Fruit fly (Drosophila melanogaster) whole organism, embryonic: Measurements from ENCODE around the gene beat-Ib.
A peak's percentile ranks its signal among the peaks of the same experiment; 100 is the strongest.

Experiments used
- Bgb ChIP-seq: fragments of 200-800 bp; sonication (Bioruptor generic); IDR thresholded peaks from 2 replicates; pipeline ENCODE4 v1.3.6; 2022; ENCODE audit warnings: missing biosample characterization, missing genetic modification characterization; ENCODE audit not compliant: partially characterized antibody
- CG10366 ChIP-seq: fragments of 200-800 bp; sonication (Bioruptor generic); IDR thresholded peaks from 2 replicates; pipeline ENCODE4 v1.3.6; 2022; ENCODE audit warnings: missing biosample characterization, missing genetic modification characterization
- CG13123 ChIP-seq: fragments of 200-800 bp; sonication (Bioruptor generic); optimal IDR thresholded peaks from 2 replicates; lab custom pipeline; 2016; ENCODE audit warnings: missing biosample characterization, missing genetic modification characterization
- CG13624 ChIP-seq: fragments of 200-800 bp; sonication (Bioruptor generic); optimal IDR thresholded peaks from 2 replicates; lab custom pipeline; 2016; ENCODE audit warnings: missing biosample characterization, missing genetic modification characterization
- CG13894 ChIP-seq: fragments of 200-800 bp; sonication (Bioruptor generic); optimal IDR thresholded peaks from 3 replicates; lab custom pipeline; 2018; ENCODE audit warnings: missing biosample characterization, mild to moderate bottlenecking, missing genetic modification characterization, moderate library complexity
- CG15514 ChIP-seq: fragments of 200-800 bp; sonication (Bioruptor generic); optimal IDR thresholded peaks from 3 replicates; lab custom pipeline; 2017; ENCODE audit warnings: missing biosample characterization, missing genetic modification characterization, mild to moderate bottlenecking, moderate library complexity, missing genetic modification reagents
- CG1603 ChIP-seq: fragments of 200-800 bp; sonication (Bioruptor generic); optimal IDR thresholded peaks from 2 replicates; lab custom pipeline; 2019; ENCODE audit warnings: missing biosample characterization, mild to moderate bottlenecking, missing genetic modification characterization, moderate library complexity
- CG16815 ChIP-seq: fragments of 200-800 bp; sonication (Bioruptor generic); optimal IDR thresholded peaks from 3 replicates; lab custom pipeline; 2017; ENCODE audit warnings: missing biosample characterization, mild to moderate bottlenecking, missing genetic modification characterization
- CG17361 ChIP-seq: fragments of 200-800 bp; sonication (Bioruptor generic); IDR thresholded peaks from 3 replicates; pipeline ENCODE4 v1.3.6; 2022; ENCODE audit warnings: missing biosample characterization, missing genetic modification characterization
- CG18599 ChIP-seq: fragments of 200-800 bp; sonication (Bioruptor generic); optimal IDR thresholded peaks from 3 replicates; lab custom pipeline; 2017; ENCODE audit warnings: missing biosample characterization, missing genetic modification characterization, mild to moderate bottlenecking, moderate library complexity, missing genetic modification reagents
- CG32767 ChIP-seq: fragments of 200-800 bp; sonication (Bioruptor generic); IDR thresholded peaks from 2 replicates; pipeline ENCODE4 v1.3.6; 2022; ENCODE audit warnings: missing biosample characterization, missing genetic modification characterization
- CG3407 ChIP-seq: fragments of 200-800 bp; sonication (Bioruptor generic); optimal IDR thresholded peaks from 2 replicates; lab custom pipeline; 2018; ENCODE audit warnings: missing biosample characterization, mild to moderate bottlenecking, missing genetic modification characterization
- CG3726 ChIP-seq: fragments of 200-800 bp; sonication (Bioruptor generic); IDR thresholded peaks from 3 replicates; pipeline ENCODE4, ENCODE4 v1.3.6; 2022; ENCODE audit warnings: missing biosample characterization, missing genetic modification characterization
- CG3838 ChIP-seq: fragments of 200-800 bp; sonication (Bioruptor generic); optimal IDR thresholded peaks from 3 replicates; lab custom pipeline; 2016; ENCODE audit warnings: missing biosample characterization, missing genetic modification characterization
- CG4282 ChIP-seq: fragments of 200-800 bp; sonication (Bioruptor generic); optimal IDR thresholded peaks from 2 replicates; lab custom pipeline; 2016; ENCODE audit warnings: missing biosample characterization, missing genetic modification characterization
- CG4730 ChIP-seq: fragments of 200-800 bp; sonication (Bioruptor generic); IDR thresholded peaks from 2 replicates; pipeline ENCODE4 v1.3.6; 2022; ENCODE audit warnings: missing biosample characterization, missing genetic modification characterization
- CkIIα-i1 ChIP-seq: fragments of 200-800 bp; sonication (Bioruptor generic); IDR thresholded peaks from 2 replicates; pipeline ENCODE4 v1.3.6; 2022; ENCODE audit warnings: missing biosample characterization, missing genetic modification characterization
- D19B ChIP-seq: fragments of 200-800 bp; sonication (Bioruptor generic); optimal IDR thresholded peaks from 2 replicates; lab custom pipeline; 2017; ENCODE audit warnings: missing biosample characterization, mild to moderate bottlenecking, missing genetic modification characterization
- Dip3 ChIP-seq: fragments of 200-800 bp; sonication (Bioruptor generic); optimal IDR thresholded peaks from 3 replicates; lab custom pipeline; 2016; ENCODE audit warnings: missing biosample characterization, missing genetic modification characterization
- Hmr ChIP-seq: fragments of 200-800 bp; sonication (Bioruptor generic); optimal IDR thresholded peaks from 3 replicates; lab custom pipeline; 2017; ENCODE audit warnings: mild to moderate bottlenecking, missing biosample characterization, missing genetic modification reagents, missing genetic modification characterization
- Hmx ChIP-seq: fragments of 200-800 bp; sonication (Bioruptor generic); optimal IDR thresholded peaks from 2 replicates; lab custom pipeline; 2016; ENCODE audit warnings: missing biosample characterization, missing genetic modification characterization
- Hr51 ChIP-seq, 2 experiments: fragments of 200-800 bp; sonication (Bioruptor generic); optimal IDR thresholded peaks; 2 replicates in 1 of 2; 3 replicates in 1 of 2; lab custom pipeline; 2016 to 2018; ENCODE audit warnings: missing biosample characterization in 2 of 2, missing genetic modification characterization in 2 of 2, mild to moderate bottlenecking in 1 of 2, moderate library complexity in 1 of 2
- Poxn ChIP-seq: fragments of 200-800 bp; sonication (Bioruptor generic); IDR thresholded peaks from 2 replicates; pipeline ENCODE4 v1.3.6; 2022; ENCODE audit warnings: missing biosample characterization, missing genetic modification characterization
- Sox102F ChIP-seq: fragments of 200-800 bp; sonication (Bioruptor generic); optimal IDR thresholded peaks from 2 replicates; lab custom pipeline; 2018; ENCODE audit warnings: missing biosample characterization, mild to moderate bottlenecking, missing genetic modification characterization, moderate library complexity
- Trl ChIP-seq, 3 experiments: fragments of >200 bp in 2 of 3; fragments of 200-800 bp in 1 of 3; sonication (Bioruptor generic) in 1 of 3; optimal IDR thresholded peaks; 2 replicates in 1 of 3; 3 replicates in 2 of 3; lab custom pipeline; 2016 to 2017; ENCODE audit warnings: missing biosample characterization in 1 of 3, missing genetic modification characterization in 1 of 3
- az2 ChIP-seq: fragments of 200-800 bp; sonication (Bioruptor generic); optimal IDR thresholded peaks from 3 replicates; lab custom pipeline; 2016; ENCODE audit warnings: missing biosample characterization, missing genetic modification characterization
- bigmax ChIP-seq: fragments of 200-800 bp; sonication (Bioruptor generic); optimal IDR thresholded peaks from 2 replicates; lab custom pipeline; 2018; ENCODE audit warnings: missing biosample characterization, mild to moderate bottlenecking, missing genetic modification characterization
- br ChIP-seq: fragments of >200 bp; optimal IDR thresholded peaks from 2 replicates; lab custom pipeline; 2017
- cato ChIP-seq: fragments of 200-800 bp; sonication (Bioruptor generic); optimal IDR thresholded peaks from 2 replicates; lab custom pipeline; 2016; ENCODE audit warnings: missing biosample characterization, missing genetic modification characterization, borderline replicate concordance
- chm ChIP-seq: fragments of 200-800 bp; sonication (Bioruptor generic); IDR thresholded peaks from 2 replicates; pipeline ENCODE4 v1.3.6; 2022; ENCODE audit warnings: missing biosample characterization, missing genetic modification characterization
- crol ChIP-seq: fragments of 200-800 bp; sonication (Bioruptor generic); IDR thresholded peaks from 2 replicates; pipeline ENCODE4 v1.3.6; 2022; ENCODE audit warnings: missing biosample characterization, missing genetic modification characterization
- en ChIP-seq: fragments of 200-800 bp; sonication (Bioruptor generic); optimal IDR thresholded peaks from 2 replicates; lab custom pipeline; 2016; ENCODE audit warnings: missing biosample characterization, missing genetic modification characterization
- fd64A ChIP-seq: fragments of 200-800 bp; sonication (Bioruptor generic); optimal IDR thresholded peaks from 3 replicates; lab custom pipeline; 2018; ENCODE audit warnings: missing biosample characterization, mild to moderate bottlenecking, missing genetic modification characterization
- ftz-f1 ChIP-seq: fragments of 200-800 bp; sonication (Bioruptor generic); optimal IDR thresholded peaks from 2 replicates; lab custom pipeline; 2016; ENCODE audit warnings: missing biosample characterization, missing genetic modification characterization
- fu2 ChIP-seq: fragments of 200-800 bp; sonication (Bioruptor generic); optimal IDR thresholded peaks from 2 replicates; lab custom pipeline; 2016; ENCODE audit warnings: missing biosample characterization, missing genetic modification characterization
- grau ChIP-seq: fragments of 200-800 bp; optimal IDR thresholded peaks from 3 replicates; lab custom pipeline; 2019; ENCODE audit warnings: missing biosample characterization, mild to moderate bottlenecking, missing genetic modification characterization, moderate library complexity
- h ChIP-seq: fragments of >200 bp; optimal IDR thresholded peaks from 2 replicates; lab custom pipeline; 2017
- her ChIP-seq: fragments of 200-800 bp; sonication (Bioruptor generic); optimal IDR thresholded peaks from 2 replicates; lab custom pipeline; 2016; ENCODE audit warnings: missing biosample characterization, missing genetic modification characterization
- hth ChIP-seq: fragments of >200 bp; optimal IDR thresholded peaks from 2 replicates; lab custom pipeline; 2017; ENCODE audit warnings: inconsistent platforms
- lola ChIP-seq, 3 experiments: fragments of >200 bp in 2 of 3; fragments of 200-800 bp in 1 of 3; sonication (Bioruptor generic) in 1 of 3; optimal IDR thresholded peaks; 2 replicates each; lab custom pipeline; 2017 to 2019; ENCODE audit warnings: missing biosample characterization in 3 of 3, missing genetic modification characterization in 3 of 3, mild to moderate bottlenecking in 1 of 3, moderate library complexity in 1 of 3
- nerfin-2 ChIP-seq: fragments of 200-800 bp; sonication (Bioruptor generic); IDR thresholded peaks from 2 replicates; pipeline ENCODE4 v1.3.6; 2022; ENCODE audit warnings: missing biosample characterization, missing genetic modification characterization; ENCODE audit not compliant: partially characterized antibody
- onecut ChIP-seq: fragments of 200-800 bp; sonication (Bioruptor generic); IDR thresholded peaks from 2 replicates; pipeline ENCODE4 v1.3.6; 2022; ENCODE audit warnings: missing biosample characterization, missing genetic modification characterization
- prd ChIP-seq, 3 experiments: fragments of >200 bp in 2 of 3; fragments of 200-800 bp in 1 of 3; sonication (Bioruptor generic) in 1 of 3; optimal IDR thresholded peaks in 2 of 3; IDR thresholded peaks in 1 of 3; 2 replicates in 2 of 3; 3 replicates in 1 of 3; pipeline versions ENCODE4 v1.3.6 to Lab custom; 2017 to 2022; ENCODE audit warnings: missing biosample characterization in 1 of 3, missing genetic modification characterization in 1 of 3
- ranshi ChIP-seq: fragments of 200-800 bp; sonication (Bioruptor generic); IDR thresholded peaks from 2 replicates; pipeline ENCODE4 v1.3.6; 2022; ENCODE audit warnings: missing biosample characterization, missing genetic modification characterization
- run ChIP-seq: fragments of 200-800 bp; sonication (Bioruptor generic); optimal IDR thresholded peaks from 3 replicates; lab custom pipeline; 2018; ENCODE audit warnings: missing biosample characterization, mild to moderate bottlenecking, missing genetic modification characterization
- slbo ChIP-seq: fragments of 200-800 bp; sonication (Bioruptor generic); IDR thresholded peaks from 2 replicates; pipeline ENCODE4 v1.3.6; 2022; ENCODE audit warnings: missing biosample characterization, missing genetic modification characterization
- so ChIP-seq: fragments of 200-800 bp; sonication (Bioruptor generic); IDR thresholded peaks from 3 replicates; pipeline ENCODE4 v1.3.6; 2022; ENCODE audit warnings: missing biosample characterization, missing genetic modification characterization
- wor ChIP-seq: fragments of 200-800 bp; sonication (Bioruptor generic); IDR thresholded peaks from 2 replicates; pipeline ENCODE4 v1.3.6; 2022; ENCODE audit warnings: missing biosample characterization, missing genetic modification characterization
- zf30C ChIP-seq: fragments of 200-800 bp; sonication (Bioruptor generic); optimal IDR thresholded peaks from 3 replicates; lab custom pipeline; 2018; ENCODE audit warnings: missing biosample characterization, mild to moderate bottlenecking, missing genetic modification characterization

Gene beat-Ib

dm6 chr2L:15910937-15911590 lies 51.2 kb downstream of the beat-Ib start (continued):
- TF ChIP-seq Poxn (GFP tag; lab: Robert Waterston, UW) (peak; percentile 74), CG13624 (GFP tag; lab: Kevin White, UChicago) (peak; percentile 94), grau (tag; lab: Kevin White, UChicago) (peak; percentile 96), her (peak; percentile 94), CG13123 (GFP tag; lab: Kevin White, UChicago) (peak; percentile 94), so (GFP tag; lab: Robert Waterston, UW) (peak; percentile 95), CG16815 (GFP tag; lab: Kevin White, UChicago) (peak; percentile 88), hth (lab: Kevin White, UChicago) (no peak), fd64A (GFP tag; lab: Kevin White, UChicago) (peak; percentile 92), CG3407 (GFP tag; lab: Kevin White, UChicago) (peak; percentile 94), bigmax (GFP tag; lab: Kevin White, UChicago) (no peak), D19B (GFP tag; lab: Kevin White, UChicago) (peak; percentile 81), en (peak; percentile 94), Dip3 (GFP tag; lab: Kevin White, UChicago) (peak; percentile 87), h (lab: Kevin White, UChicago) (no peak), CG3838 (peak; percentile 89), slbo (GFP tag; lab: Robert Waterston, UW) (peak; percentile 96), az2 (GFP tag; lab: Kevin White, UChicago) (peak; percentile 97), CkIIα-i1 (peak; percentile 88), Trl (optimal IDR thresholded peaks at IDR 0.05; lab: Kevin White, UChicago) (no peak), Trl (GFP tag; optimal IDR thresholded peaks at IDR 0.05; lab: Kevin White, UChicago) (peak; percentile 97), cato (GFP tag; lab: Kevin White, UChicago) (peak; percentile 95), CG4282 (GFP tag; lab: Kevin White, UChicago) (peak; percentile 90), nerfin-2 (GFP tag; lab: Robert Waterston, UW) (no peak; the same call in 1 of the 2 replicates), br (lab: Kevin White, UChicago) (no peak), lola (GFP tag; optimal IDR thresholded peaks at IDR 0.05; lab: Kevin White, UChicago) (peak in 1 of 3 experiments; percentile 93), wor (GFP tag; lab: Robert Waterston, UW) (peak; percentile 98), CG3726 (peak; percentile 92), Bgb (GFP tag; lab: Robert Waterston, UW) (0 out of 2 replicates have a peak, but pooled peaks have one; percentile 44), onecut (GFP tag; lab: Robert Waterston, UW) (peak; percentile 94), Hr51 (GFP tag; optimal IDR thresholded peaks at IDR 0.05; lab: Kevin White, UChicago) (peak; percentile 93 to 99), Hmx (GFP tag; lab: Kevin White, UChicago) (peak; percentile 75), Hmr (GFP tag; lab: Kevin White, UChicago) (peak; percentile 94), CG32767 (GFP tag; lab: Robert Waterston, UW) (peak; percentile 97), crol (GFP tag; lab: Robert Waterston, UW) (peak; percentile 8; the same call in 1 of the 2 replicates), Sox102F (GFP tag; lab: Kevin White, UChicago) (peak; percentile 97), zf30C (GFP tag; lab: Kevin White, UChicago) (no peak), run (tag; lab: Kevin White, UChicago) (peak; percentile 98), CG17361 (GFP tag; lab: Robert Waterston, UW) (peak; percentile 95), chm (GFP tag; lab: Robert Waterston, UW) (peak; percentile 96), fu2 (GFP tag; lab: Kevin White, UChicago) (peak; percentile 90), CG13894 (tag; lab: Kevin White, UChicago) (peak; percentile 28), CG4730 (GFP tag; lab: Robert Waterston, UW) (peak; percentile 95), CG10366 (GFP tag; lab: Robert Waterston, UW) (peak; percentile 97), CG18599 (GFP tag; lab: Kevin White, UChicago) (peak; percentile 94), ftz-f1 (GFP tag; lab: Kevin White, UChicago) (no peak), CG15514 (GFP tag; lab: Kevin White, UChicago) (peak; percentile 82), ranshi (GFP tag; lab: Robert Waterston, UW) (peak; percentile 92), prd (optimal IDR thresholded peaks at IDR 0.05; lab: Kevin White, UChicago) (no peak), prd (GFP tag; IDR thresholded peaks at IDR 0.05; lab: Robert Waterston, UW) (peak; percentile 96), CG1603 (tag; lab: Kevin White, UChicago) (peak; percentile 97)
